Worm (Caenorhabditis elegans): ENCODE measurements around the gene T13C2.3.
A peak's percentile ranks its signal among the peaks of the same experiment; 100 is the strongest.

DNA sequence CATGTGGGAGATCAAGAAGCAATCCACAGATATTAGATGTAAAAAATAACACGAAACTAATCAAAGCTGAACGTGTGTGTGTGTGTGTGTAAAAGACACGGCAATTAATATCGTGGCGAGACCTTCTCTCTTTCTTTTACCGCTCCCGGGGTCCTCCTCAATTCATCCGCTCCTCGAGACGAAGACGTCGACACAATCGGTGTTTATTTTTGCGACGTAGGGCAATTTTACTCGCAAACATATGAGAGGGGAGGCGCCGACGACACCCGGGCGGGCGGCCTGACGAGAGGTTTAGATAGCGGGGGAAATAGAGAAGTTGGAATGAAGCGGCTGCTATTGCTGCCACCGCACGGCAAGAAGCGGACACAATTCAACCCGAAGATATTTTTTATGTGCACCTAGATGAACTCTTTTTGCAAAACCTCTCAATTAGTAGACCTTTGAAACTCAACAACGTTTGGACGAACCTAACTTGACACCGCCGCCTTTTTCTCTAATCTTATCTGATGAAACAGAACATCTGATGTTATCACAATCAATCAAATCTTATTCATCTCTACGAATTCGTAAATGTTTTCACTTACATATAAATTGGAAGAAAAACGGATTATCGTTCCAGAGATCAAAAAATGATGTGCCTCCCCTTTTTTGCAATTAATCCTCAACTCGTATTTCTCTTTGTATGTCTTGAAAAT is 43.8 kb downstream of the T13C2.3 start:
- TF ChIP-seq ztf-4 (tag; optimal IDR thresholded peaks at IDR 0.05) (no peak), zag-1 (tag; optimal IDR thresholded peaks at IDR 0.05) (no peak), nhr-25 (tag; optimal IDR thresholded peaks at IDR 0.05) (peak; percentile 12), ztf-11 (tag; optimal IDR thresholded peaks at IDR 0.05) (no peak), fos-1 (tag; optimal IDR thresholded peaks at IDR 0.05) (no peak), nhr-237 (tag; optimal IDR thresholded peaks at IDR 0.05) (no peak), skn-1 (tag; optimal IDR thresholded peaks at IDR 0.05) (no peak), mdl-1 (tag; optimal IDR thresholded peaks at IDR 0.05) (no peak), elt-1 (tag; optimal IDR thresholded peaks at IDR 0.05) (peak; percentile 81), Y55F3AM.14 (GFP tag; optimal IDR thresholded peaks at IDR 0.05) (no peak)

All from whole organism, L2 larva.